Worm (Caenorhabditis elegans): Measurements from ENCODE around the gene spk-1.
A peak's percentile ranks its signal among the peaks of the same experiment; 100 is the strongest.
"Not testable (repeated sequence)": the region's sequence is repeated elsewhere in the genome, so short reads cannot be mapped to it uniquely, and the experiment has no call there.

spk-1 gene

DNA sequence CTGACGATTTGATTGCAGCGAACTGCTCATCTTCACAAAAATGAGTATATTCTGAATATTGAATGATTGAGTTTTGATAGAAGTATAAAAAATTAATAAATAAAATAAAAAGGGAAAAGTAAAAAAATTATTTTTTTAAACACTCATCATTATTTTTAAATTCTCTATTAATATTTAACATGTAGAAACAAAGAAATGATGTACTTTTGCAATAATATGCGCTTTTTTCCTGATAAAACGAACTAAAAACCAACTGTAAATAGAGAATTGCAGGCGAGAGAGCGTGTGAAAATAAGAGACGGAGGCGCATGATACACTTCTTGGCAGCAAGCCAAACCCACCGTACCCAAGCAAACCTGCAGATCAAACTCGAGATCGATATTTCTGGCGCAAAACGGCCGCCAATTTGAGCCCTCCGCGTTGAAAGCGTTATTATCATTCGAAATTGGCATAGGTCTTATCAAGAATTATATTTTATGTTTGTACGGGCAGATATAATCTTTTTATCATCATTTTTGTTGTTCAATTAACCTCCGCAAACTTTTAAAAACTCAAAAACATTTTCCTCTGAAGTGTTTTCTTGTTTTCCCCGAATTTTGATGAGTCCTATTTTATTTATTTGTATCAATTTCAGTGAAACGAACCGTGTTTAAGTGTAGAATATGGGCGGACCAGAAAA lies at the start of gene spk-1, which contains the start of gene rheb-1:
Gene spk-1, plus strand, starts transcription at position 629 of the 679 bp plus-strand sequence.
Gene rheb-1, minus strand, starts transcription at position 51 of the 679 bp plus-strand sequence.
- TF ChIP-seq dao-5 (tag; optimal IDR thresholded peaks at IDR 0.05), result no peak
- TF ChIP-seq W03F9.2 (tag; optimal IDR thresholded peaks at IDR 0.05), result peak; percentile 94
- peak; percentile 8 for TF ChIP-seq him-1 (tag; optimal IDR thresholded peaks at IDR 0.05)

DNA sequence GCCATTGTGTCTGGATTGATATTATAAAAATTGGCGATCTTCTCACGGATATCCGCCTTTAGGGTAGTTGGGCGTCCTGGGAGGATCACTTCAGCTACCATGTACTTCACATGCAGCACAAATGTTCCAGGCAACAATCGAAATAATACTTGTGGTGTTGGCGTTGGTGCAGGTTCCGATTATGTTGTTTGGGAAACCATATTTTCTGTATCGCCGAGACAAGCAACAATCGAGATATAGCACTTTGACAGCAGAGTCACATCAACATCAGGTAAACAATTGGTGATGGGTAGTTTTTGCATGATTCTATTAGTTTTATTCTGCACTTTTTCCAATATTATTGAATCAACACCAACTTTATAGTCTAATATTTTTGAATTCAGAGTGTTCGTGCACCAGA lies 43.1 kb upstream of the spk-1 start, which contains the start of gene T26G10.3:
Gene T26G10.3, minus strand, starts transcription at position 101 of the 400 bp plus-strand sequence.
- TF ChIP-seq him-1 (tag; optimal IDR thresholded peaks at IDR 0.05) (no peak), dao-5 (tag; optimal IDR thresholded peaks at IDR 0.05) (no peak), W03F9.2 (tag; optimal IDR thresholded peaks at IDR 0.05) (no peak)

DNA sequence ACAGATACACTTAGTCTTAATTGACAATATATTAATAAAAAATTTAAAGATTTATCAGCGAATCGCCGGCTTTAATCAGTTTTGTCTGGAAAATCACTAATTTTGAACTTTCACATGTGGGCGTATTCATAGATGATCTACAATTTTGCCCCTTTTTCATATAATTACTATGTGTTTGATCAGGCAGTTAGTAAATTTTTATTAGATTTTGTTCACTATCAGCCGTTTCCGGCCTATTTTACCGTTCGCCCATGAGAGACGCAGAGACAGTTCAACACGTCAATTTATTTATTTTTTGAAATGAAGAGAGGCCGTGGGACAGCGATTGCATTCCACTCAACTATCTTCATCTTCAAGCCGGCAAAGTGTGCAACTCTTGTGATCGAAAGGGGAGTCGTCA lies 36.2 kb upstream of the spk-1 start, which contains the start of gene T26G10.4:
Gene T26G10.4, plus strand, starts transcription at position 301 of the 400 bp plus-strand sequence.
- TF ChIP-seq W03F9.2, him-1, dao-5 (tag; optimal IDR thresholded peaks at IDR 0.05): not testable (repeated sequence)

DNA sequence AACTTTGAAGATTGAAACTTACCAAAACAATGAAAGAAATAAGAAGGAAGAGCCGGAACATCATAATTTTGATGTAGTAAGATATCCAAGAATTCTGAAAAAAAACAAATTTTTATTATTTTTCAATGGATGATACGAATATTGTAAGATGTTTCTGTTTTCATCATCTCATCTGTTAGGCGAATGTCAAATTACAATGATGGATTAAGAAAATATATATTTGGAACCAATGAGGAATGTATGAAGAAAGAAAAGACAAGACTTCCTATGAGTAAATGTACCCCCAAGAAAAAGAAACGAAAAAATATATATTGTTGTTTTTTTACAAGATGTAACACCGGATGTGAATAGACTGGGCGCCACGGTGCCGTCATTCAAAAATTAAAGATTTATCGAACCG lies 30.1 kb upstream of the spk-1 start, which contains the start of gene T26G10.5:
Gene T26G10.5, minus strand, starts transcription at position 101 of the 400 bp plus-strand sequence.
- TF ChIP-seq dao-5 (tag; optimal IDR thresholded peaks at IDR 0.05), result no peak
- no peak for TF ChIP-seq W03F9.2 (tag; optimal IDR thresholded peaks at IDR 0.05)
- TF ChIP-seq him-1 (tag; optimal IDR thresholded peaks at IDR 0.05), result no peak

DNA sequence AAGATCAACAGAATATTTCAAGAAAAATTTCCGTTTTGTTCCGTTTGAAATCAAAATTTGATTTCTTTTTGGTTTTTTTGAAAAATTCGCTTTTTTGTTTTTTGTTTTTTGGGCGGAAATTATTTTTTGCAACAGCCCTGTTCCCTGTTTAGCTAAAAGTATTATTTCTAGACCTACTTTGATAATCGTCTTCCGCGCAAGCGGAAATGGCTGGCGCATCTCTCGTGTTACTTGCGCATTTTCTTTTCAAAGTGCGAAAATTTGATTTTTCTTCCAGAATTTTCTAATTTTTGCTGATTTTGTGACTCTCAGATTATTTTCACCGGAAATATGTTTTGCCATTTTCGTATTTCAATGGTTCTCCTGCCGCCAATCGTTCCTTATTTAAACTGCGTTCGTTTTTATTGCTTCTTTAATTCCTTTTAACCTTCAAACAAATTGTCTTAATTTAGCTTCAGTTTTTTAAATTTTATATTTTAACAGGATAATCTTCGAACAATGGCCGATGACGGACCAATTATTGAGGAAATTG lies 22.8 kb upstream of the spk-1 start, which contains the start of gene cpar-1:
Gene cpar-1, plus strand, starts transcription at position 482 of the 532 bp plus-strand sequence.
- no peak for TF ChIP-seq him-1 (tag; optimal IDR thresholded peaks at IDR 0.05)
- no peak for TF ChIP-seq W03F9.2 (tag; optimal IDR thresholded peaks at IDR 0.05)
- TF ChIP-seq dao-5 (tag; optimal IDR thresholded peaks at IDR 0.05), result no peak

DNA sequence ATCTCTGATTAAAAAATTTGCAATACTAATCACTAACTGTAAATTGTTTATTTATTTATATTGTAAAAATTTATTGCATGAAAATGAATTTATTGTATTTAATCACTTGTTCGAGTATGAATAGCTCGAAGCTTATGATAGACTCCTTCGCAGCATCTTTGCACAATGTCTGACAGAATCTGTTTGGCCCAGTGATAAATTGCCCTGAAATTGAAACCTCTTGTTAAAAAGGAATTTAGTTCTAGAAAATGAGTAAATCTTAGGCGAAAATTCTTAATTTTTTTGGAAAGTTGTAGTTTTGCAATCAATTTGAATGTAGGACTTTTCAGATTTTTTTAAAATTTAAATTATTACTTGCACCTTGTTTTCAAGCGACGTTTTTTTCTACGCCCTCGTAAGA lies 21.4 kb upstream of the spk-1 start:
- TF ChIP-seq him-1 (tag; optimal IDR thresholded peaks at IDR 0.05) (no peak), dao-5 (tag; optimal IDR thresholded peaks at IDR 0.05) (no peak), W03F9.2 (tag; optimal IDR thresholded peaks at IDR 0.05) (no peak)

DNA sequence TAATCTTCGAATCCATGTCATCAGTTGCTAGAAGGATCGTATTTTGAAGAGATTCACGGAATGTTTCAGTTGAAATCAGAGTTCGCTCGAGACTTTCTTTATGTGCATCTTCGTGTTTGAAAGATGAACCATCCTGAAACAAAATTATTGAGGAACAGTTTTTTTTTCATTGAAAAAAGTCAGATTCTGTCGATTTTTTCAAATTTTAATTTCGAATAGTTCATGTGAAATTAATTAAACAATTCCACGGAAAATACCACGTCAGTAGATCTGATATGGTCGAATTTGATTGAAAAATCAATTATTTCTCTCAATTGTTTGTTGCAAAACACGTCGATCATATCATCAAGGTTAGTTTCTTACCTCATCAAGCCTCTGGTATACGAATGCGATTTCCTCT lies 17.0 kb upstream of the spk-1 start, which contains the start of gene F54C8.1:
Gene F54C8.1, plus strand, starts transcription at position 301 of the 400 bp plus-strand sequence.
- TF ChIP-seq W03F9.2 (tag; optimal IDR thresholded peaks at IDR 0.05) (no peak), him-1 (tag; optimal IDR thresholded peaks at IDR 0.05) (no peak), dao-5 (tag; optimal IDR thresholded peaks at IDR 0.05) (no peak)

DNA sequence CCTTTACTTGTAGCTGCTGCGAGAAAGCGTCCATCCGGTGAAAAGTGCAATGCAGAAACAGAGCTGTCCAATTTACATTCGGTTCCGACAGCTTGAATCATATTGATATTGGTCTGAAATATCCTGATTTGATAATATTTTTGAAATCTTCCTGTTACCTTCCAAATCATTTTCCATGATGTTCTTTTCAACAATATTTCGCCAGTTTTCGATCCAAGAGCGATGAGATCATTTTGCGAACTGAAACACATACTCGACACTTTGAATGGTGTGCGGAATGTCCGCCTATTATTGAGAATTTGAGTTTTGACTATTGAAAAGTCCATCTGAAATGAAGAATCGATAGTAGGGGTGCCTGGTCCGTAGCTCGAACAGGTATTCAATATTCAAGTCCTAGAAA lies 15.3 kb upstream of the spk-1 start, which contains the start of gene emb-30:
Gene emb-30, minus strand, starts transcription at position 328 of the 400 bp plus-strand sequence.
- TF ChIP-seq W03F9.2 (tag; optimal IDR thresholded peaks at IDR 0.05), result no peak
- no peak for TF ChIP-seq him-1 (tag; optimal IDR thresholded peaks at IDR 0.05)
- TF ChIP-seq dao-5 (tag; optimal IDR thresholded peaks at IDR 0.05), result no peak

DNA sequence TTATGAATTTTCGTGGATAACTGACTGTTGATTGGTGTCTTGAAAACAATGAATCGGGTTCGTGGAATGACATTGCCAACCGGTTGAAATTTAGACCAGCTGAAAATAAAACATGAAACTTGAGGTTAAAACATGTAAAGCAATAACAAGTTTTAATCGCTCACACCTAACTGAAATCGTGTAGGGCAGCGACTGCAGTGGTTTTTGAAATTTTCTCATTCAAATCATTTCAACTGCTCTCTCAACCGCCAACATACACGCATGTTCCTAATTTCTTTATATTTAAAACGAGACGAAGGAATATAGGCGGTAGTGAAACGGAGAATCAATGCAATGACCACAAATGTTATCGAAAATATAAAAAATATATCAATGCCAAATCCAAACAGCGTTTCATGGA lies 13.6 kb upstream of the spk-1 start:
- TF ChIP-seq dao-5 (tag; optimal IDR thresholded peaks at IDR 0.05), result no peak
- no peak for TF ChIP-seq him-1 (tag; optimal IDR thresholded peaks at IDR 0.05)
- TF ChIP-seq W03F9.2 (tag; optimal IDR thresholded peaks at IDR 0.05), result no peak

DNA sequence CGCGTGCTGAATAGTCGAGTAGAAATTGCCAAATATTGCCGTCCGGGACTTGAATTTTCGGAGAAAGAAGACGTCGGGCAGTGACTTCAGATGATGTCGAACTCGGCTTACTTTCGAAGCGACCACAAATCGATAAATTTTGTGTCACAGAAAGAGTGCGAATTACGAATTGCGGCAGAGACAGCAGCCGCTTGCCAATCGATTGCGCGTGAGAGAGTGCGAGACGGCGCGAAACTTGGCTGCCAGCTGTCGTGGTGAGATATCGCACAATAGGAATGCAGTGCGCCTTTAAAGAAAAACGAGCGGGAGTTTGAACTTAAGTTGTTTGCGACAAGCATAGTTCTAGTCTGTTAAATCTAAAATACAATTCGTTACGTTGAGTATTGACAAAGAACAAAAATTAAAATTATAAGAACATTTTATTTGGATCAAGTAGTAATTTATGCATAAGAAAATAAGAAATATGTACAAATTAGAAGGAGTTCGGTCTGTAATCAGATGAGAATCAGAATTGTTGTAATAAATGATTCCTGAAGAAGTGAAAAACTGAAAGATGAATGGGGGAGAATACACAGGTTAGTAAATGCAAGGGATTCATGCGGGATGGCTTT lies 12.9 kb upstream of the spk-1 start, which contains the start of gene pir-2:
Gene pir-2, minus strand, starts transcription at position 218 of the 611 bp plus-strand sequence.
- TF ChIP-seq W03F9.2 (tag; optimal IDR thresholded peaks at IDR 0.05) (peak; percentile 52), dao-5 (tag; optimal IDR thresholded peaks at IDR 0.05) (no peak)

DNA sequence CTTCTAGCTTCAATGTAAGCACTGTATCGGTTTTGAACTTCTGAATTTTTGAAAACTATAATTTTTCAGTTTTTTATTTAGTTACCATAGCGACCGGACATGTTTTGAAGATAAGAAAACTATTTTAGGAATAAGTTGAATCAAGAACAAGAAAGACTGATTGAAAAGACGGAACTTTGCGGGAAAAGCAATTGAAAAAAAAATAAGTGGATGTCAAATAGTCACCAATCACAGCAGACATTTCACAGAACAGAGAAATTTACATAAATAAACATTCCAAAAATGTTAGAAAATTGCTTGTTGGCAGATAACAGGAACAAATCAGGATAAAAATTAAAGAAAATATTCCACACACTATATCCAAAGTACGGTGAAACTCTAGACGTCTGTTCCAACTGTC lies 6.6 kb upstream of the spk-1 start, which contains the start of gene F54C8.6:
Gene F54C8.6, minus strand, starts transcription at position 101 of the 400 bp plus-strand sequence.
- TF ChIP-seq dao-5 (tag; optimal IDR thresholded peaks at IDR 0.05), result no peak
- TF ChIP-seq him-1 (tag; optimal IDR thresholded peaks at IDR 0.05), result no peak
- TF ChIP-seq W03F9.2 (tag; optimal IDR thresholded peaks at IDR 0.05), result no peak

DNA sequence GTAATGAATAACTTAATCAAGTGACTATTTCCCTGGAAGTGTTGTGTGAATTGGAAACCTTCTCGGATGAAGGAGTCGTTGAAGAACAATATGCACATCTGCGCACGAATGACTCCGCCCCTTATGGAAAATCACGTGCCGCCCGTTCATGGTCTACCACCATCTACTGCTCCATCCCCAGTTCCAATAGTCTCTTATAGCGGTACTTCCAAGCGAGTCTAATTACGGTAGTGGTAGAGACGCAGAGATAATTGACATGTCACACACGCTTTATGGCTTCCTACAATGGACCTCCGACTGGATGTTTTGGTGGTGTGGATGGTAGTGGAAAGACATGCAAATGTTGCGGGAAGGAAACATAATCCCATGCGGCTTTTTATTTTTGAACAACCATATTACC lies 5.5 kb upstream of the spk-1 start:
- TF ChIP-seq W03F9.2 (tag; optimal IDR thresholded peaks at IDR 0.05), result no peak
- TF ChIP-seq dao-5 (tag; optimal IDR thresholded peaks at IDR 0.05), result no peak
- no peak for TF ChIP-seq him-1 (tag; optimal IDR thresholded peaks at IDR 0.05)

DNA sequence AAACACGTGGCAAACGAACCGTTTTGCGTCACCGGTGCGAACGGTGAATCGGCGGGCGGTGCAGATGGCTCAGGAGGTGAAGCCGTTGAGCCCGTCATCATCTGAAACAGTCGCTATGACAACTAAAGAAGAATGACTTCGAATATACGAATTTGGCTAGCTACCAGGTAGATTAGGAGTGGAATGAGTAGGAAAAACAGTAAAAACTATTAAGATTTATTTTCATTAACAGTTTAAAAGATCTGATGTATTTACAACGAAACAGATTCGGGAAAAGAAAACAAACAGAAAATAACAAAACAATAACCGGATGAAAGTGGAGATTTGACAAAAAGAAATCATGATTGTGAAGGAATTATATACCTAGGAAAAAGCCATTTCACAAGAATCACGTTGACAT lies 2.4 kb upstream of the spk-1 start, which contains the start of gene F54C8.7:
Gene F54C8.7, minus strand, starts transcription at position 101 of the 400 bp plus-strand sequence.
- no peak for TF ChIP-seq him-1 (tag; optimal IDR thresholded peaks at IDR 0.05)

DNA sequence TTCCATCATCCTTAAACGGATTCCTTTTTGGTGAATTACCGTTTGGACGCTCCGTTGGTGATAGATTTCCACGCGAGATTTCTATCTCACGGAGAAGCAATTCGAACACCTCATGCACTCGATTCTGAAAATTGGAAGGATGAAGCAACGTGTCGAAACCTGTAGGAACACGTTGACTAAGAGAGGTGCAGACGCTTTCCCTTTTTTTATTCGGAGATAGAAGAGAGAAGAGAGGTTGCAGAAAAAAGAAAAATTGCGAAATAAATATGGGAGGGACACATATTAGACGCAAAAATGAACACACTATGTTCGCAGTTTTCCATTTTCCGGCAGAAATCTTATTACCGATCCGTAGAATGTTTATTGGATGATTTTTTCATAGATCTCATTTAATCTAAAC lies 1.7 kb upstream of the spk-1 start:
- no peak for TF ChIP-seq dao-5 (tag; optimal IDR thresholded peaks at IDR 0.05)

All from whole organism, L4/young adult.